Worm (Caenorhabditis elegans) whole organism, midembryonic: ENCODE measurements around the gene ints-13.

ENCODE experiments used
- cog-1 ChIP-seq: sonication (generic microtip); optimal IDR thresholded peaks from 2 replicates; lab custom pipeline; 2016; ENCODE audit warnings: missing genetic modification characterization, missing compliant biosample characterization
- ztf-29 ChIP-seq: fragments of 200-800 bp; sonication (Bioruptor generic); IDR thresholded peaks from 2 replicates; pipeline ENCODE4 v1.3.6; 2022; ENCODE audit warnings: missing genetic modification reagents, missing genetic modification characterization, missing compliant biosample characterization

ce11 chrIV:204998-205397 lies 32.3 kb downstream of the ints-13 start, which contains the start of gene coa-1:
- TF ChIP-seq cog-1 (tag; lab: Kevin White, UChicago) (no peak), ztf-29 (GFP tag; lab: Robert Waterston, UW) (no peak)
